Worm (Caenorhabditis elegans): Measurements from ENCODE around the gene pigb-1.

The pigb-1 gene

ce11 chrII:4984151-4984550 is 8.7 kb downstream of the pigb-1 start:
- no peak for TF ChIP-seq daf-16 (GFP tag; optimal IDR thresholded peaks at IDR 0.05)
- peak; percentile 45 for TF ChIP-seq daf-16 (tag; optimal IDR thresholded peaks at IDR 0.05)
- TF ChIP-seq ctbp-1 (GFP tag; IDR thresholded peaks at IDR 0.05), result no peak
- TF ChIP-seq pqm-1 (tag; optimal IDR thresholded peaks at IDR 0.05), result peak; percentile 15
- TF ChIP-seq Y5F2A.4 (GFP tag; optimal IDR thresholded peaks at IDR 0.05), result no peak

- TF ChIP-seq ceh-20 (GFP tag; IDR thresholded peaks at IDR 0.05) (no peak), spr-3 (GFP tag; optimal IDR thresholded peaks at IDR 0.05) (no peak), aha-1 (tag) (peak; percentile 40)
These were observed 11.0 kb downstream of the pigb-1 start for ce11 chrII:4981682-4982404.

ce11 chrII:4975311-4975710 is 17.6 kb downstream of the pigb-1 start:
- TF ChIP-seq zag-1 (tag; optimal IDR thresholded peaks at IDR 0.05) (no peak), lin-29 (GFP tag; IDR thresholded peaks at IDR 0.05) (no peak), sdz-12 (GFP tag; optimal IDR thresholded peaks at IDR 0.05) (no peak), nhr-25 (tag; optimal IDR thresholded peaks at IDR 0.05; ENCODE audit: borderline replicate concordance, insufficient read depth) (no peak), lsy-2 (tag; optimal IDR thresholded peaks at IDR 0.05) (no peak), zip-2 (tag; optimal IDR thresholded peaks at IDR 0.05) (no peak), F49E8.2 (tag; optimal IDR thresholded peaks at IDR 0.05; ENCODE audit: borderline replicate concordance) (no peak), Y75B8A.6 (GFP tag; IDR thresholded peaks at IDR 0.05) (no peak), nhr-6 (tag; optimal IDR thresholded peaks at IDR 0.05) (no peak), T20F7.1 (GFP tag; optimal IDR thresholded peaks at IDR 0.05) (no peak), unc-130 (GFP tag; optimal IDR thresholded peaks at IDR 0.05) (no peak)

DNA sequence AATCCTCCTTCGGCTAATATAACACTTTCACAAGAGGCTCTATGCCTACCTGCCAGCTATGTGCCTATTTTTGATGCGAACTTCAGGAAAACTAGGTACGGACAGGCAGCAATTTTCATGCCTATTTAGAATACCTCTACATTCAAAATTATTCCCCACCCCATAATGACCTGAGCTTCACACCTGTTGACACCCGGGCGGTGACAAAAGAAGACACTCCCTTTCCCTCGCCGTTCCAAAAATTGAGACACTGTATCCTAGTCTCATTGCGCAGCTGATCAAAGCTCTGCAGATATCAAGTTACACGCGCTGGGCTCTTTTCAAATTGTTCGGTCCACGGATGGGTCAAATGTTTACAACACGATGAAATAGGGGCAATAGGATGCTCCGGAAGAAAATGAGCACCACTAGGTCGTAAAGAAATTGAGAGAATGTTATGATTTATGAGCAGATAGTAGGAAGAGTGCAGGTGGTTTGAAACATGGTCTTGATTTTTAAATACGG is 18.4 kb downstream of the pigb-1 start:
- TF ChIP-seq fos-1 (tag; optimal IDR thresholded peaks at IDR 0.05) (no peak), aha-1 (tag) (peak; percentile 86)

ce11 chrII:4968863-4969262 is 24.0 kb downstream of the pigb-1 start, which contains the start of gene shc-2:
Gene shc-2 (plus strand): TSS chrII:4969163.
- TF ChIP-seq nhr-28 (tag; optimal IDR thresholded peaks at IDR 0.05) (no peak), nhr-111 (GFP tag; optimal IDR thresholded peaks at IDR 0.05) (no peak), tra-1 (GFP tag; IDR thresholded peaks at IDR 0.05) (no peak), zfp-2 (tag; optimal IDR thresholded peaks at IDR 0.05) (no peak), nhr-48 (tag; optimal IDR thresholded peaks at IDR 0.05) (no peak), unc-130 (GFP tag; optimal IDR thresholded peaks at IDR 0.05) (no peak), nhr-11 (tag; optimal IDR thresholded peaks at IDR 0.05) (no peak), madf-5 (GFP tag; IDR thresholded peaks at IDR 0.05) (no peak), egl-27 (tag; optimal IDR thresholded peaks at IDR 0.05) (no peak), nhr-77 (tag; optimal IDR thresholded peaks at IDR 0.05) (no peak), rbr-2 (tag; optimal IDR thresholded peaks at IDR 0.05) (no peak), daf-16 (GFP tag; optimal IDR thresholded peaks at IDR 0.05) (no peak), daf-16 (tag; optimal IDR thresholded peaks at IDR 0.05) (no peak), ztf-7 (tag; optimal IDR thresholded peaks at IDR 0.05) (no peak), ZK337.2 (GFP tag; IDR thresholded peaks at IDR 0.05) (no peak), F49E8.2 (tag; optimal IDR thresholded peaks at IDR 0.05; ENCODE audit: borderline replicate concordance) (no peak), nhr-237 (tag; optimal IDR thresholded peaks at IDR 0.05) (no peak), lim-7 (GFP tag; IDR thresholded peaks at IDR 0.05) (no peak), set-16 (GFP tag; IDR thresholded peaks at IDR 0.05) (no peak), D1046.2 (GFP tag; IDR thresholded peaks at IDR 0.05) (no peak), spr-3 (GFP tag; optimal IDR thresholded peaks at IDR 0.05) (no peak)
